Worm (Caenorhabditis elegans): Measurements from ENCODE around the gene R155.3.

The R155.3 gene

ce11 chrIII:1965580-1965979, 11.0 kb downstream of the R155.3 start:
- TF ChIP-seq ceh-28 (tag; optimal IDR thresholded peaks at IDR 0.05): peak; percentile 67

- TF ChIP-seq ceh-28 (tag; optimal IDR thresholded peaks at IDR 0.05): peak; percentile 83
Observed at ce11 chrIII:1965161-1965560, 11.4 kb downstream of the R155.3 start.

DNA sequence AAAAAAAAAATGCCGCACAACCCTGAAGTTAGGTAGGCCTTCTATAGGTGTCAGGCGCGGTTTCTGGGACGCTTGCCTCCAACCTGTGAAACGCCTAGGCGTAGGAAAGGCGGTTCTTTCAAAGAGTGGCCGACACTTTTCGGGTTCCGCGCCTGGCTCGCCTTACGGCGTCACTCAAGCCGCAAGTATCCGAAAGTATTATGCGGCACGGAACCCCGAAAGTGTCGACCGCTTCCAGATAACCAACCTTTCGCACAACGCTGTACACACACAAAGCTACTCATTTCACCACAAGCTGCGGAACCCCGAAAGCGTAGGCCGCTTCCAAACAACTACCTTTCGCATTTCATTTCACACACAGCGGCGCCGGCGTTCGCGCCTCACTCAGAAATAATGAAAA, 13.4 kb downstream of the R155.3 start:
- TF ChIP-seq egl-43 (GFP tag; IDR thresholded peaks at IDR 0.05) (0 out of 2 replicates have a peak, but pooled peaks have one; percentile 27), daf-12 (tag; optimal IDR thresholded peaks at IDR 0.05) (no peak), lim-7 (GFP tag; IDR thresholded peaks at IDR 0.05) (0 out of 2 replicates have a peak, but pooled peaks have one; percentile 56), set-16 (GFP tag; IDR thresholded peaks at IDR 0.05) (peak; percentile 36; the same call in 1 of the 2 replicates)

DNA sequence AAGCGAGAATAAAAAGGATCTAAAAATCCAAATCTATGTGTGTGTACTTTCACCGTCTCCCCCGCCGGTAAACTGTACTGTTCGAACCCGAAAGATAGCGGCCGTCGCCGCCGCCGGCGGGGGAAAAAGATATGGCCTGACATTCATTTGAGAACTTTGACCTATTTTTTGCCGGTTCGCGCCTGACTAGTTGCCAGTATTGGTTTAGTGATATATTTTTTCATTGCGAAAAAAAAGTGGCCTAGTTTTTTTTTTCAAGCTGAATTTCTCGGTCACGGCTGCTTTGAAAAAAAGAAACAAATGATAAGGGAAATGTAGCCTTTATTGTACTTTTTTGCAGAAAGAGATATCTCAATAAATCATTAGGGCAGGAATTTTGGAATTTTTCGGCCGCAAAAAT, 14.0 kb downstream of the R155.3 start:
- TF ChIP-seq dmd-6 (GFP tag; IDR thresholded peaks at IDR 0.05) (peak; percentile 56), mes-2 (tag; optimal IDR thresholded peaks at IDR 0.05; ENCODE audit: poor library complexity, severe bottlenecking) (peak; percentile 10), nhr-28 (tag; optimal IDR thresholded peaks at IDR 0.05) (peak; percentile 43), hlh-11 (tag; optimal IDR thresholded peaks at IDR 0.05) (peak; percentile 3), vab-7 (GFP tag; IDR thresholded peaks at IDR 0.05) (no peak), pqm-1 (tag; optimal IDR thresholded peaks at IDR 0.05) (peak; percentile 10), ces-1 (GFP tag; optimal IDR thresholded peaks at IDR 0.05) (no peak)

DNA sequence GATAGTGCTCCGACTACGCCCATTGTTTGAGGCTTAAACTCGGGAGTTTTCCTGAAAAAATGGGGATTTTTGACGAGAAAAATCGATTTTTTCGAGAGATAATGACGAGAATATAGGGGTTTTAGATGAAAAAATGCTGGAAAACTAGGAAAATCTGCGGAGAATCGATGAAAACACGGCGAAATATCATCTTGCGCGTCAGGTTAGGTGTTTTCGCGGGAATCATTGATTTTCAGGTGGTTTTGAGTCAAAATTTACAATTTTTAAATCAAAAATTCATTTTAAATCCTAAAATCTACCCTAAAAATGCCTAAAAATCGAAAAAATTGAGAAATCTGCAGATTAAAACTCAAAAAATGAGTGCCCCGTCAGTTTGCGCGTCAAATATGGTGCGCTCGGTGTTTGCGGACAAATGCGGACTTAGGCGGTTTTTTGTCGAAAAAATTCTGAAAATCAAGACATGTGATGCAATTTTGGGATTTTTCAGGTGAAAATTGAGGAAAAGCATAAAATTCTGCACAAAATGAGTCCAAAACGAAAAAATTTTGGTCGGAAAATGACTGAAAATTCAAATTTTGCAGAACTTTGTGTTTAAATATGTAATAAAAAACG, 14.5 kb downstream of the R155.3 start, which contains the start of gene mboa-6:
Gene mboa-6 (minus strand): TSS at position 51 of the 612 bp plus-strand sequence.
- TF ChIP-seq nhr-111 (GFP tag; optimal IDR thresholded peaks at IDR 0.05) (no peak), aha-1 (tag) (peak; percentile 52), madf-5 (GFP tag; IDR thresholded peaks at IDR 0.05) (no peak), unc-39 (tag; optimal IDR thresholded peaks at IDR 0.05) (no peak), Y5F2A.4 (GFP tag; optimal IDR thresholded peaks at IDR 0.05) (no peak), dve-1 (tag; optimal IDR thresholded peaks at IDR 0.05; ENCODE audit: insufficient read depth) (no peak), T20F7.1 (GFP tag; optimal IDR thresholded peaks at IDR 0.05) (no peak), nhr-42 (GFP tag; IDR thresholded peaks at IDR 0.05) (no peak), lin-1 (GFP tag; IDR thresholded peaks at IDR 0.05) (no peak), dpl-1 (GFP tag; optimal IDR thresholded peaks at IDR 0.05) (peak; percentile 32), Y75B8A.6 (GFP tag; IDR thresholded peaks at IDR 0.05) (no peak), rbr-2 (tag; optimal IDR thresholded peaks at IDR 0.05) (no peak), lir-3 (tag; optimal IDR thresholded peaks at IDR 0.05) (no peak), lin-39 (tag; optimal IDR thresholded peaks at IDR 0.05) (no peak), lin-15B (tag; optimal IDR thresholded peaks at IDR 0.05) (no peak)

ce11 chrIII:1955520-1956095, 20.9 kb downstream of the R155.3 start:
- TF ChIP-seq D1046.2 (GFP tag; IDR thresholded peaks at IDR 0.05) (no peak), ceh-28 (tag; optimal IDR thresholded peaks at IDR 0.05) (peak; percentile 97)

DNA sequence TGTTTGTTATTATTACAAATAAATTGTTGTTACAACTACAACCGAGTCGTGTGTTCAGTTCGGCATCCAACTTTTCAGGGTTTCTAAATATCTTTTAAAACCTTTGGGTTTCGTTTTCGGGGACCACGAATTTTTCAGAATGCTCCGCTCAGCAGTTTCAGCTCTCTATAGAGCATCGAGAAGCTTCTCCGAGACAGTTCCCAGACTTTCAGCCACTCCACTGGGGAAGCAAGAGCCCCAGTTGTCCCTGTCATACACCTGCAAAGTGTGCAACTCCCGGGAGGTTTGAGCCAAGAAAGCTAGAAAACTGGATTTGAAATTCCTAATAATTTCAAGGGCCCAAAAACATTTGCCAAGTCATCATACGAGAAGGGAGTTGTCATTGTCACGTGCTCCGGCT, 25.2 kb downstream of the R155.3 start, which contains the start of gene F53A3.7:
Gene F53A3.7 (plus strand): TSS at position 139 of the 400 bp plus-strand sequence.
- no peak for TF ChIP-seq hmg-1.1 (GFP tag; IDR thresholded peaks at IDR 0.05)
- peak; percentile 58 for TF ChIP-seq T20F7.1 (GFP tag; optimal IDR thresholded peaks at IDR 0.05)
- no peak for TF ChIP-seq lin-29 (GFP tag; IDR thresholded peaks at IDR 0.05)
- TF ChIP-seq F49E8.2 (tag; optimal IDR thresholded peaks at IDR 0.05; ENCODE audit: borderline replicate concordance): peak; percentile 30
- peak; percentile 67; the same call in 1 of the 2 replicates for TF ChIP-seq Y105C5A.15 (GFP tag; IDR thresholded peaks at IDR 0.05)
- no peak for TF ChIP-seq zip-11 (GFP tag; IDR thresholded peaks at IDR 0.05)
- no peak for TF ChIP-seq set-16 (GFP tag; IDR thresholded peaks at IDR 0.05)
- no peak for TF ChIP-seq ceh-20 (GFP tag; IDR thresholded peaks at IDR 0.05)
- TF ChIP-seq mxl-2 (GFP tag; conservative IDR thresholded peaks at IDR 0.05): no peak
- peak; percentile 9 for TF ChIP-seq dve-1 (tag; optimal IDR thresholded peaks at IDR 0.05; ENCODE audit: insufficient read depth)
- no peak for TF ChIP-seq R02D3.7 (tag; optimal IDR thresholded peaks at IDR 0.05)
- no peak for TF ChIP-seq ZK337.2 (GFP tag; IDR thresholded peaks at IDR 0.05)
- no peak for TF ChIP-seq nhr-11 (tag; optimal IDR thresholded peaks at IDR 0.05)
- peak; percentile 41; the same call in 1 of the 2 replicates for TF ChIP-seq tra-1 (GFP tag; IDR thresholded peaks at IDR 0.05)
- no peak for TF ChIP-seq mdt-29 (GFP tag; IDR thresholded peaks at IDR 0.05)
